Worm (Caenorhabditis elegans): ENCODE measurements around the gene F47B8.10.

Gene F47B8.10

ce11 chrV:14372774-14373173, 31.0 kb downstream of the F47B8.10 start, which contains the start of gene unc-39:
Gene unc-39, plus strand, starts transcription at chrV:14373074.
- TF ChIP-seq him-1 (tag; optimal IDR thresholded peaks at IDR 0.05), result no peak
- TF ChIP-seq dao-5 (tag; optimal IDR thresholded peaks at IDR 0.05), result no peak
- TF ChIP-seq W03F9.2 (tag; optimal IDR thresholded peaks at IDR 0.05), result no peak

- TF ChIP-seq dao-5 (tag; optimal IDR thresholded peaks at IDR 0.05) (no peak), him-1 (tag; optimal IDR thresholded peaks at IDR 0.05) (no peak), W03F9.2 (tag; optimal IDR thresholded peaks at IDR 0.05) (no peak)
Observed at ce11 chrV:14378052-14378451, 36.3 kb downstream of the F47B8.10 start.

- TF ChIP-seq W03F9.2 (tag; optimal IDR thresholded peaks at IDR 0.05) (no peak), him-1 (tag; optimal IDR thresholded peaks at IDR 0.05) (no peak), dao-5 (tag; optimal IDR thresholded peaks at IDR 0.05) (no peak)
Observed at ce11 chrV:14378986-14379385, 37.2 kb downstream of the F47B8.10 start, which contains the start of gene npr-43. Gene npr-43, minus strand, starts transcription at chrV:14379086.

ce11 chrV:14380242-14380641, 38.5 kb downstream of the F47B8.10 start:
- no peak for TF ChIP-seq him-1 (tag; optimal IDR thresholded peaks at IDR 0.05)
- TF ChIP-seq W03F9.2 (tag; optimal IDR thresholded peaks at IDR 0.05), result no peak
- TF ChIP-seq dao-5 (tag; optimal IDR thresholded peaks at IDR 0.05), result no peak

- TF ChIP-seq dao-5 (tag; optimal IDR thresholded peaks at IDR 0.05), result no peak
- no peak for TF ChIP-seq W03F9.2 (tag; optimal IDR thresholded peaks at IDR 0.05)
- no peak for TF ChIP-seq him-1 (tag; optimal IDR thresholded peaks at IDR 0.05)
Observed at ce11 chrV:14391830-14392229, 50.1 kb downstream of the F47B8.10 start, which contains the start of gene C15H11.10. Gene C15H11.10, plus strand, starts transcription at chrV:14392130.

ce11 chrV:14393504-14393903, 51.7 kb downstream of the F47B8.10 start, which contains the start of gene C15H11.1:
Gene C15H11.1, plus strand, starts transcription at chrV:14393804.
- no peak for TF ChIP-seq him-1 (tag; optimal IDR thresholded peaks at IDR 0.05)

- no peak for TF ChIP-seq W03F9.2 (tag; optimal IDR thresholded peaks at IDR 0.05)
Observed at ce11 chrV:14394743-14395142, 53.0 kb downstream of the F47B8.10 start, which contains the start of gene C15H11.13. Gene C15H11.13, plus strand, starts transcription at chrV:14395043.

Measured in whole organism, L4/young adult.